Worm (Caenorhabditis elegans) whole organism, late embryonic: ENCODE data around the gene W02D7.4.

Experiments
- C08G9.2 ChIP-seq: sonication (generic microtip); optimal IDR thresholded peaks from 2 replicates; lab custom pipeline; 2016; ENCODE audit warnings: mild to moderate bottlenecking, missing genetic modification characterization, moderate library complexity, missing compliant biosample characterization
- C38D4.7 ChIP-seq: fragments of 200-800 bp; sonication (Bioruptor generic); optimal IDR thresholded peaks from 2 replicates; lab custom pipeline; 2018; ENCODE audit warnings: mild to moderate bottlenecking, missing genetic modification characterization, moderate library complexity, missing compliant biosample characterization
- K09A11.1 ChIP-seq: sonication (generic microtip); optimal IDR thresholded peaks from 2 replicates; lab custom pipeline; 2017; ENCODE audit warnings: antibody characterized with exemption, mild to moderate bottlenecking, missing genetic modification characterization, missing compliant biosample characterization; ENCODE audit not compliant: insufficient read depth
- Y22D7AL.16 ChIP-seq: sonication (generic microtip); optimal IDR thresholded peaks from 2 replicates; lab custom pipeline; 2016; ENCODE audit warnings: missing genetic modification characterization, missing compliant biosample characterization
- ama-1 ChIP-seq: fragments of 150-350 bp; optimal IDR thresholded peaks from 2 replicates; lab custom pipeline; 2014
- ceh-18 ChIP-seq: sonication (generic microtip); optimal IDR thresholded peaks from 2 replicates; lab custom pipeline; 2016; ENCODE audit warnings: missing genetic modification characterization, missing compliant biosample characterization
- ceh-2 ChIP-seq: sonication (generic microtip); optimal IDR thresholded peaks from 2 replicates; lab custom pipeline; 2016; ENCODE audit warnings: missing genotype, missing genetic modification characterization, missing compliant biosample characterization
- ceh-22 ChIP-seq: sonication (generic microtip); optimal IDR thresholded peaks from 2 replicates; lab custom pipeline; 2017; ENCODE audit warnings: missing biosample characterization, missing genetic modification characterization
- ceh-31 ChIP-seq: sonication (generic microtip); optimal IDR thresholded peaks from 2 replicates; lab custom pipeline; 2016; ENCODE audit warnings: missing genetic modification characterization, missing compliant biosample characterization
- ceh-48 ChIP-seq: sonication (generic microtip); optimal IDR thresholded peaks from 2 replicates; lab custom pipeline; 2016; ENCODE audit warnings: missing genetic modification characterization, inconsistent platforms, missing compliant biosample characterization
- che-1 ChIP-seq: sonication (generic microtip); optimal IDR thresholded peaks from 2 replicates; lab custom pipeline; 2016; ENCODE audit warnings: mild to moderate bottlenecking, missing genetic modification characterization, missing compliant biosample characterization
- dmd-4 ChIP-seq: sonication (generic microtip); optimal IDR thresholded peaks from 2 replicates; lab custom pipeline; 2016; ENCODE audit warnings: borderline replicate concordance, missing genetic modification characterization, missing compliant biosample characterization
- fkh-10 ChIP-seq: fragments of 150-350 bp; optimal IDR thresholded peaks from 2 replicates; lab custom pipeline; 2014; ENCODE audit warnings: missing biosample characterization, missing genetic modification reagents, missing genetic modification characterization
- fkh-6 ChIP-seq: sonication (generic microtip); optimal IDR thresholded peaks from 2 replicates; lab custom pipeline; 2016; ENCODE audit warnings: missing genetic modification characterization, missing compliant biosample characterization
- gmeb-2 ChIP-seq: sonication (generic microtip); optimal IDR thresholded peaks from 2 replicates; lab custom pipeline; 2016; ENCODE audit warnings: missing genetic modification characterization, inconsistent platforms, missing compliant biosample characterization
- hlh-13 ChIP-seq: fragments of 200-800 bp; sonication (Bioruptor generic); optimal IDR thresholded peaks from 2 replicates; lab custom pipeline; 2018; ENCODE audit warnings: mild to moderate bottlenecking, missing genetic modification characterization, missing compliant biosample characterization
- hlh-30 ChIP-seq: sonication (generic microtip); optimal IDR thresholded peaks from 2 replicates; lab custom pipeline; 2017; ENCODE audit warnings: antibody characterized with exemption, missing genetic modification characterization, missing compliant biosample characterization; ENCODE audit not compliant: insufficient read depth
- hlh-8 ChIP-seq: sonication (generic microtip); optimal IDR thresholded peaks from 2 replicates; lab custom pipeline; 2016; ENCODE audit warnings: missing genotype, missing genetic modification characterization, missing compliant biosample characterization
- lin-11 ChIP-seq: fragments of 200-800 bp; sonication (Bioruptor generic); optimal IDR thresholded peaks from 2 replicates; lab custom pipeline; 2018; ENCODE audit warnings: mild to moderate bottlenecking, missing genetic modification characterization, missing compliant biosample characterization
- nhr-232 ChIP-seq: sonication (generic microtip); optimal IDR thresholded peaks from 2 replicates; lab custom pipeline; 2016; ENCODE audit warnings: missing genetic modification characterization, missing compliant biosample characterization
- npax-4 ChIP-seq: sonication (generic microtip); optimal IDR thresholded peaks from 2 replicates; lab custom pipeline; 2016; ENCODE audit warnings: missing genetic modification characterization, missing compliant biosample characterization
- odd-2 ChIP-seq: sonication (generic microtip); optimal IDR thresholded peaks from 2 replicates; lab custom pipeline; 2017; ENCODE audit warnings: antibody characterized with exemption, mild to moderate bottlenecking, missing genetic modification characterization, missing compliant biosample characterization
- pag-3 ChIP-seq: sonication (generic microtip); optimal IDR thresholded peaks from 2 replicates; lab custom pipeline; 2016; ENCODE audit warnings: missing compliant biosample characterization, missing genetic modification characterization, borderline replicate concordance
- pha-2 ChIP-seq: sonication (generic microtip); optimal IDR thresholded peaks from 2 replicates; lab custom pipeline; 2017; ENCODE audit warnings: mild to moderate bottlenecking, missing genetic modification characterization, missing compliant biosample characterization
- pros-1 ChIP-seq: fragments of 150-350 bp; optimal IDR thresholded peaks from 2 replicates; lab custom pipeline; 2014; ENCODE audit warnings: missing biosample characterization, missing genetic modification reagents, missing genetic modification characterization
- ref-2 ChIP-seq: sonication (generic microtip); optimal IDR thresholded peaks from 2 replicates; lab custom pipeline; 2016; ENCODE audit warnings: missing genetic modification characterization, missing compliant biosample characterization
- rnt-1 ChIP-seq: sonication (generic microtip); optimal IDR thresholded peaks from 2 replicates; lab custom pipeline; 2016; ENCODE audit warnings: missing genetic modification characterization, missing compliant biosample characterization
- sox-4 ChIP-seq: sonication (generic microtip); optimal IDR thresholded peaks from 2 replicates; lab custom pipeline; 2017; ENCODE audit warnings: mild to moderate bottlenecking, missing genetic modification characterization, inconsistent platforms, missing compliant biosample characterization
- syd-9 ChIP-seq: sonication (generic microtip); optimal IDR thresholded peaks from 2 replicates; lab custom pipeline; 2016; ENCODE audit warnings: mild to moderate bottlenecking, missing genetic modification characterization, moderate library complexity, missing compliant biosample characterization
- tbx-7 ChIP-seq: sonication (generic microtip); optimal IDR thresholded peaks from 2 replicates; lab custom pipeline; 2016; ENCODE audit warnings: missing genotype, missing genetic modification characterization, missing compliant biosample characterization
- ttx-3 ChIP-seq: sonication (generic microtip); optimal IDR thresholded peaks from 2 replicates; lab custom pipeline; 2016; ENCODE audit warnings: missing genetic modification reagents, missing genetic modification characterization, missing compliant biosample characterization
- unc-3 ChIP-seq, 2 experiments: fragments of 200-800 bp in 1 of 2; sonication (Bioruptor generic) in 1 of 2; sonication (generic microtip) in 1 of 2; conservative IDR thresholded peaks in 1 of 2; optimal IDR thresholded peaks in 1 of 2; 2 replicates each; pipeline versions ENCODE4 v1.3.6 to Lab custom; 2016 to 2022; ENCODE audit warnings: missing compliant biosample characterization in 2 of 2, missing genetic modification characterization in 2 of 2, missing genetic modification reagents in 1 of 2
- unc-86 ChIP-seq: sonication (generic microtip); optimal IDR thresholded peaks from 2 replicates; lab custom pipeline; 2016; ENCODE audit warnings: missing genetic modification characterization, missing compliant biosample characterization

W02D7.4 gene

ce11 chrV:8300935-8301535 lies 3.6 kb upstream of the W02D7.4 start, which contains the start of gene W02D7.6:
Gene W02D7.6, minus strand, starts transcription at chrV:8301507.
- TF ChIP-seq che-1 (tag; lab: Kevin White, UChicago) (no peak), rnt-1 (tag; lab: Kevin White, UChicago) (no peak), ceh-18 (tag; lab: Kevin White, UChicago) (no peak), ref-2 (tag; lab: Kevin White, UChicago) (no peak), ceh-22 (tag; lab: Kevin White, UChicago) (no peak), unc-86 (no peak), ceh-48 (tag; lab: Kevin White, UChicago) (peak; percentile 52), ttx-3 (tag; lab: Kevin White, UChicago) (no peak), ama-1 (peak; percentile 19), syd-9 (tag; lab: Kevin White, UChicago) (no peak)

ce11 chrV:8299191-8299854 lies 1.9 kb upstream of the W02D7.4 start, which contains the start of gene W02D7.5:
Gene W02D7.5, minus strand, starts transcription at chrV:8299241.
- no peak for TF ChIP-seq lin-11 (tag; lab: Kevin White, UChicago)
- TF ChIP-seq che-1 (tag; lab: Kevin White, UChicago): no peak
- TF ChIP-seq hlh-13 (GFP tag; lab: Kevin White, UChicago): no peak
- no peak for TF ChIP-seq pros-1

ce11 chrV:8295866-8296265 lies 1.5 kb downstream of the W02D7.4 start, which contains the start of gene smex-1:
Gene smex-1, minus strand, starts transcription at chrV:8295966.
- no peak for TF ChIP-seq ceh-48 (tag; lab: Kevin White, UChicago)
- TF ChIP-seq C08G9.2 (tag; lab: Kevin White, UChicago): no peak
- TF ChIP-seq hlh-30 (tag; lab: Kevin White, UChicago): no peak
- TF ChIP-seq Y22D7AL.16 (tag; lab: Kevin White, UChicago): no peak
- no peak for TF ChIP-seq unc-3 (GFP tag; conservative IDR thresholded peaks at IDR 0.05; lab: Robert Waterston, UW)
- TF ChIP-seq unc-3 (tag; optimal IDR thresholded peaks at IDR 0.05; lab: Kevin White, UChicago): no peak
- no peak for TF ChIP-seq ceh-2 (tag; lab: Kevin White, UChicago)

- TF ChIP-seq hlh-8 (no peak), pha-2 (tag; lab: Kevin White, UChicago) (no peak), ceh-31 (tag; lab: Kevin White, UChicago) (no peak), gmeb-2 (no peak), ama-1 (no peak), sox-4 (tag; lab: Kevin White, UChicago) (no peak), pag-3 (tag; lab: Kevin White, UChicago) (no peak)
- TF ChIP-seq, all 69 proteins: peak for 0
These were observed 5.6 kb downstream of the W02D7.4 start, which contains the start of gene srg-33 for ce11 chrV:8291764-8292163. Gene srg-33, plus strand, starts transcription at chrV:8292064.

ce11 chrV:8288125-8288806 lies 9.1 kb downstream of the W02D7.4 start:
- TF ChIP-seq rnt-1 (tag; lab: Kevin White, UChicago) (no peak), syd-9 (tag; lab: Kevin White, UChicago) (no peak), fkh-10 (no peak), K09A11.1 (tag; lab: Kevin White, UChicago) (no peak), dmd-4 (tag; lab: Kevin White, UChicago) (no peak), nhr-232 (tag; lab: Kevin White, UChicago) (no peak), sox-4 (tag; lab: Kevin White, UChicago) (no peak), odd-2 (no peak), tbx-7 (tag; lab: Kevin White, UChicago) (no peak), C38D4.7 (GFP tag; lab: Kevin White, UChicago) (no peak), unc-3 (GFP tag; conservative IDR thresholded peaks at IDR 0.05; lab: Robert Waterston, UW) (no peak), unc-3 (tag; optimal IDR thresholded peaks at IDR 0.05; lab: Kevin White, UChicago) (no peak), fkh-6 (tag; lab: Kevin White, UChicago) (no peak), ttx-3 (tag; lab: Kevin White, UChicago) (no peak), npax-4 (no peak), C08G9.2 (tag; lab: Kevin White, UChicago) (no peak)
